Fruit fly (Drosophila melanogaster) Kc167 (cell line): ENCODE results near the gene Nulp1.

Source experiments
- Myc ChIP-seq: fragments of >200 bp; optimal IDR thresholded peaks from 2 replicates; lab custom pipeline; 2017; ENCODE audit warnings: missing external identifiers
- Sin3A ChIP-seq: fragments of >200 bp; optimal IDR thresholded peaks from 2 replicates; lab custom pipeline; 2018; ENCODE audit warnings: missing external identifiers
- h ChIP-seq: fragments of >200 bp; optimal IDR thresholded peaks from 3 replicates; lab custom pipeline; 2018; ENCODE audit warnings: missing external identifiers
- psq ChIP-seq: fragments of >200 bp; optimal IDR thresholded peaks from 2 replicates; lab custom pipeline; 2017; ENCODE audit warnings: missing external identifiers
- ttk ChIP-seq: sonication (Bioruptor generic); optimal IDR thresholded peaks from 2 replicates; lab custom pipeline; 2017; ENCODE audit warnings: missing external identifiers

dm6 chr3L:8073872-8074271, 36.3 kb upstream of the Nulp1 start:
- TF ChIP-seq ttk (lab: Kevin White, UChicago) (no peak), h (lab: Kevin White, UChicago) (no peak), psq (no peak), Sin3A (no peak), Myc (lab: Kevin White, UChicago) (no peak)
